Worm (Caenorhabditis elegans): Measurements from ENCODE around the gene tank-1.

tank-1 gene

ce11 chrV:1287276-1287675, 1.8 kb upstream of the tank-1 start:
- TF ChIP-seq cebp-2 (GFP tag; IDR thresholded peaks at IDR 0.05) = no peak
- TF ChIP-seq nhr-80 (tag; optimal IDR thresholded peaks at IDR 0.05) = peak; percentile 2
- no peak for TF ChIP-seq egl-18 (GFP tag; IDR thresholded peaks at IDR 0.05)
- no peak for TF ChIP-seq attf-5 (GFP tag; optimal IDR thresholded peaks at IDR 0.05)
- no peak for TF ChIP-seq tlf-1 (GFP tag; optimal IDR thresholded peaks at IDR 0.05)
- TF ChIP-seq madf-8 (GFP tag; conservative IDR thresholded peaks at IDR 0.05) = no peak
- TF ChIP-seq snpc-3.4 (tag; optimal IDR thresholded peaks at IDR 0.05) = no peak

DNA sequence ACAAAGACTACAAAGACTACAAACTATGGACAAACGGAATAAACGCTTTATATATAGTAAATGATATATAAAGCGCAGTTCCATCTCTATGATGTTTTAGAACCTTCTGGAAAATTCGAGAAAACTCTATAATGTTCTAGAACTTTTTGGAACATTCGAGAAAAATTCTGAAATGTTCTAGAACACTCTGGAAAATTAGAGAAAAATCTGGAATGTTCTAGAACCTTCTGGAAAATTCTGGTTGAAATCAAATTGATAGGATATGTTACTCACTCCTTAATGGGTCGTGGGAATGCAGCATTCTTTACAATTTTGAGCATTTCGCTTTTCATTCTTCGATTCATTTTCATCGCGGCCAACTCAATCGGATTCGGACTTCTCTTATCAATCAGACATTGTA, 7.0 kb downstream of the tank-1 start:
- TF ChIP-seq nhr-27 (tag; optimal IDR thresholded peaks at IDR 0.05) (no peak), hsf-1 (GFP tag; IDR thresholded peaks at IDR 0.05) (peak; percentile 92), rpc-1 (optimal IDR thresholded peaks at IDR 0.05) (peak; percentile 35), rpc-1 (tag; optimal IDR thresholded peaks at IDR 0.05) (no peak)

- TF ChIP-seq snpc-1.3 (tag; optimal IDR thresholded peaks at IDR 0.05; ENCODE audit: insufficient read depth) (no peak), ztf-25 (GFP tag; IDR thresholded peaks at IDR 0.05) (no peak), lsy-27 (tag; optimal IDR thresholded peaks at IDR 0.05; ENCODE audit: borderline replicate concordance, insufficient read depth) (no peak), nfya-1 (tag; optimal IDR thresholded peaks at IDR 0.05; ENCODE audit: borderline replicate concordance, insufficient read depth) (no peak), B0035.1 (tag; optimal IDR thresholded peaks at IDR 0.05) (no peak), ceh-40 (GFP tag; IDR thresholded peaks at IDR 0.05) (no peak), hmg-20 (GFP tag; IDR thresholded peaks at IDR 0.05) (no peak), ccch-3 (GFP tag; optimal IDR thresholded peaks at IDR 0.05) (no peak), tbp1 (GFP tag; optimal IDR thresholded peaks at IDR 0.05) (no peak), lsl-1 (GFP tag; optimal IDR thresholded peaks at IDR 0.05) (no peak), snpc-1.1 (tag; optimal IDR thresholded peaks at IDR 0.05; ENCODE audit: insufficient read depth) (no peak), dpl-1 (GFP tag; optimal IDR thresholded peaks at IDR 0.05) (no peak)
Observed at ce11 chrV:1277926-1278325, 7.6 kb downstream of the tank-1 start.

DNA sequence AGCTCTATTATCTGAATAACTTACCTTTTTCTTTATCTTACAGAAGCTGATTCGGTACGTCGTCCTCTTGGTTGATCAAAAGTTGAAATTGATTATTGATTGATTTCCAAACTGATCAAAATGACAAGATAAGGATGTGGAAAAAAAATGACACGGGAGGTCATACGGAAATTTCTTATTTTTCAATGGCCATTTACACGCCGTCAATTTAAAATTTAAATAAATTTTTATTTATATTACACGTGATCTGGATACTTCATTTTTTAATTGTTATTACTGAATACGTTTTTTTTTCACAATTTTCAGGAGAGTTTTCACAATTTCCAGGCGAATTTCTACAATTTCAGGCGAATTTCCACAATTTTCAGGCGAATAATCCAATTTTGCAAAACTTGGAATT, 9.6 kb downstream of the tank-1 start, which contains the start of gene Y75B7B.2:
TSS of gene Y75B7B.2 (minus strand) at position 101 of the 400 bp plus-strand sequence.
- TF ChIP-seq hsf-1 (GFP tag; IDR thresholded peaks at IDR 0.05) = no peak
- TF ChIP-seq efl-1 (GFP tag; optimal IDR thresholded peaks at IDR 0.05) = no peak
- TF ChIP-seq cebp-1 (GFP tag; IDR thresholded peaks at IDR 0.05) = no peak
- TF ChIP-seq cebp-1 (tag; optimal IDR thresholded peaks at IDR 0.05) = no peak
- no peak for TF ChIP-seq snpc-1.3 (tag; optimal IDR thresholded peaks at IDR 0.05; ENCODE audit: insufficient read depth)
- no peak for TF ChIP-seq sptf-2 (GFP tag; optimal IDR thresholded peaks at IDR 0.05)

ce11 chrV:1270611-1271010, 14.9 kb downstream of the tank-1 start, which contains the start of gene Y75B7B.1:
TSS of gene Y75B7B.1 (plus strand) at chrV:1270911.
- TF ChIP-seq nfya-2 (GFP tag; IDR thresholded peaks at IDR 0.05) (no peak), snpc-4 (GFP tag; optimal IDR thresholded peaks at IDR 0.05) (no peak), snpc-4 (tag; optimal IDR thresholded peaks at IDR 0.05) (no peak), aptf-3 (GFP tag; IDR thresholded peaks at IDR 0.05) (no peak), snpc-1.1 (tag; optimal IDR thresholded peaks at IDR 0.05; ENCODE audit: insufficient read depth) (no peak), ekl-4 (GFP tag; IDR thresholded peaks at IDR 0.05) (no peak), ceh-40 (GFP tag; IDR thresholded peaks at IDR 0.05) (no peak), ceh-27 (GFP tag; optimal IDR thresholded peaks at IDR 0.05) (no peak), K12H6.12 (tag; optimal IDR thresholded peaks at IDR 0.05) (no peak), nhr-90 (tag; optimal IDR thresholded peaks at IDR 0.05) (no peak), T26A5.8 (tag; optimal IDR thresholded peaks at IDR 0.05) (no peak), nhr-80 (tag; optimal IDR thresholded peaks at IDR 0.05) (no peak), F22D6.2 (tag; optimal IDR thresholded peaks at IDR 0.05) (no peak), nfyb-1 (GFP tag; IDR thresholded peaks at IDR 0.05) (no peak), zim-3 (tag; optimal IDR thresholded peaks at IDR 0.05) (no peak), xnd-1 (tag; optimal IDR thresholded peaks at IDR 0.05) (no peak), F37B4.10 (GFP tag; IDR thresholded peaks at IDR 0.05) (no peak), Y56A3A.18 (GFP tag; IDR thresholded peaks at IDR 0.05) (no peak)
